Fruit fly (Drosophila melanogaster) whole organism, adult: Measurements from ENCODE around the gene TfIIS.

Source experiments
- CG11617 ChIP-seq: fragments of 200-800 bp; sonication (Bioruptor generic); optimal IDR thresholded peaks from 2 replicates; lab custom pipeline; 2017; ENCODE audit warnings: mild to moderate bottlenecking, missing biosample characterization, missing genetic modification reagents, missing genetic modification characterization
- CG12768 ChIP-seq: fragments of 200-800 bp; sonication (Bioruptor generic); optimal IDR thresholded peaks from 2 replicates; lab custom pipeline; 2017; ENCODE audit warnings: missing biosample characterization, missing genetic modification characterization, mild to moderate bottlenecking, moderate library complexity, missing genetic modification reagents
- CG14711 ChIP-seq: fragments of 200-800 bp; sonication (Bioruptor generic); optimal IDR thresholded peaks from 2 replicates; lab custom pipeline; 2018; ENCODE audit warnings: missing biosample characterization, mild to moderate bottlenecking, missing genetic modification characterization, moderate library complexity
- CG1620 ChIP-seq: fragments of 200-800 bp; sonication (Bioruptor generic); optimal IDR thresholded peaks from 2 replicates; lab custom pipeline; 2016; ENCODE audit warnings: missing biosample characterization, missing genetic modification characterization
- CG33017 ChIP-seq: fragments of 200-800 bp; sonication (Bioruptor generic); optimal IDR thresholded peaks from 2 replicates; lab custom pipeline; 2018; ENCODE audit warnings: missing biosample characterization, mild to moderate bottlenecking, missing genetic modification characterization, moderate library complexity
- CG5204 ChIP-seq: fragments of 200-800 bp; sonication (Bioruptor generic); optimal IDR thresholded peaks from 2 replicates; lab custom pipeline; 2016; ENCODE audit warnings: missing biosample characterization, missing genetic modification characterization
- CG7045 ChIP-seq: fragments of 200-800 bp; sonication (Bioruptor generic); optimal IDR thresholded peaks from 2 replicates; lab custom pipeline; 2017; ENCODE audit warnings: missing biosample characterization, mild to moderate bottlenecking, missing genetic modification characterization
- CG7101 ChIP-seq: fragments of 200-800 bp; sonication (Bioruptor generic); optimal IDR thresholded peaks from 2 replicates; lab custom pipeline; 2018; ENCODE audit warnings: missing biosample characterization, mild to moderate bottlenecking, missing genetic modification characterization, moderate library complexity
- Clk ChIP-seq: fragments of 200-800 bp; sonication (Bioruptor generic); optimal IDR thresholded peaks from 2 replicates; lab custom pipeline; 2017; ENCODE audit warnings: missing biosample characterization, missing genetic modification characterization
- Crg-1 ChIP-seq: fragments of 200-800 bp; sonication (Bioruptor generic); optimal IDR thresholded peaks from 2 replicates; lab custom pipeline; 2016; ENCODE audit warnings: missing biosample characterization, missing genetic modification characterization
- Hr96 ChIP-seq: fragments of 200-800 bp; sonication (Bioruptor generic); optimal IDR thresholded peaks from 2 replicates; lab custom pipeline; 2016; ENCODE audit warnings: missing biosample characterization, missing genetic modification characterization
- Mnt ChIP-seq: fragments of 200-800 bp; sonication (Bioruptor generic); optimal IDR thresholded peaks from 2 replicates; lab custom pipeline; 2016; ENCODE audit warnings: missing biosample characterization, mild to moderate bottlenecking, missing genetic modification characterization
- bab1 ChIP-seq: fragments of 200-800 bp; sonication (Bioruptor generic); optimal IDR thresholded peaks from 3 replicates; lab custom pipeline; 2019; ENCODE audit warnings: missing biosample characterization, mild to moderate bottlenecking, missing genetic modification characterization, moderate library complexity
- cic ChIP-seq: fragments of 200-800 bp; sonication (Bioruptor generic); optimal IDR thresholded peaks from 2 replicates; lab custom pipeline; 2017; ENCODE audit warnings: missing biosample characterization, mild to moderate bottlenecking, missing genetic modification characterization, moderate library complexity
- cnc ChIP-seq, 2 experiments: fragments of >200 bp; optimal IDR thresholded peaks; 2 replicates each; lab custom pipeline; 2017
- kay ChIP-seq: fragments of 200-800 bp; sonication (Bioruptor generic); peaks from one replicate; lab custom pipeline; 2016; ENCODE audit warnings: missing biosample characterization, missing genetic modification characterization, borderline replicate concordance
- pad ChIP-seq: fragments of 200-800 bp; sonication (Bioruptor generic); optimal IDR thresholded peaks from 3 replicates; lab custom pipeline; 2017; ENCODE audit warnings: missing biosample characterization, missing genetic modification characterization, mild to moderate bottlenecking, moderate library complexity, missing genetic modification reagents
- tj ChIP-seq: fragments of 200-800 bp; sonication (Bioruptor generic); optimal IDR thresholded peaks from 3 replicates; lab custom pipeline; 2017; ENCODE audit warnings: missing biosample characterization, mild to moderate bottlenecking, missing genetic modification characterization, moderate library complexity
- toe ChIP-seq: fragments of 200-800 bp; sonication (Bioruptor generic); optimal IDR thresholded peaks from 2 replicates; lab custom pipeline; 2016; ENCODE audit warnings: missing biosample characterization, missing genetic modification characterization

The TfIIS gene

dm6 chr2L:15055105-15055504 is 5.5 kb downstream of the TfIIS start:
- TF ChIP-seq cic (no peak), kay (no peak), CG7101 (tag; lab: Kevin White, UChicago) (no peak), Hr96 (GFP tag; lab: Kevin White, UChicago) (no peak), CG1620 (GFP tag; lab: Kevin White, UChicago) (no peak), tj (no peak), bab1 (GFP tag; lab: Kevin White, UChicago) (no peak), CG7045 (GFP tag; lab: Kevin White, UChicago) (no peak), Crg-1 (GFP tag; lab: Kevin White, UChicago) (no peak)

dm6 chr2L:15052805-15053388 is 7.7 kb downstream of the TfIIS start:
- TF ChIP-seq cic (no peak), Mnt (GFP tag; lab: Kevin White, UChicago) (no peak), tj (no peak), kay (no peak)

dm6 chr2L:15043718-15044117 is 16.8 kb downstream of the TfIIS start:
- TF ChIP-seq Hr96 (GFP tag; lab: Kevin White, UChicago) (no peak), cic (no peak), CG11617 (GFP tag; lab: Kevin White, UChicago) (no peak), CG1620 (GFP tag; lab: Kevin White, UChicago) (no peak), CG33017 (tag; lab: Kevin White, UChicago) (no peak), cnc (optimal IDR thresholded peaks at IDR 0.05; lab: Kevin White, UChicago) (no peak), Crg-1 (GFP tag; lab: Kevin White, UChicago) (no peak), tj (no peak), pad (no peak), CG14711 (tag; lab: Kevin White, UChicago) (no peak), CG7101 (tag; lab: Kevin White, UChicago) (no peak), CG5204 (no peak), CG7045 (GFP tag; lab: Kevin White, UChicago) (no peak), bab1 (GFP tag; lab: Kevin White, UChicago) (no peak), toe (GFP tag; lab: Kevin White, UChicago) (no peak), kay (no peak)

- TF ChIP-seq CG7101 (tag; lab: Kevin White, UChicago): peak; percentile 45
- peak; percentile 47 for TF ChIP-seq Crg-1 (GFP tag; lab: Kevin White, UChicago)
- peak; percentile 54 for TF ChIP-seq pad
- no peak for TF ChIP-seq CG7045 (GFP tag; lab: Kevin White, UChicago)
- TF ChIP-seq cnc (optimal IDR thresholded peaks at IDR 0.05; lab: Kevin White, UChicago): no peak
- TF ChIP-seq Mnt (GFP tag; lab: Kevin White, UChicago): peak; percentile 18
- peak; percentile 15 for TF ChIP-seq CG12768
- peak; percentile 41 for TF ChIP-seq toe (GFP tag; lab: Kevin White, UChicago)
- no peak for TF ChIP-seq tj
- TF ChIP-seq CG33017 (tag; lab: Kevin White, UChicago): no peak
- TF ChIP-seq CG5204: peak; percentile 12
- TF ChIP-seq bab1 (GFP tag; lab: Kevin White, UChicago): peak; percentile 40
- TF ChIP-seq Hr96 (GFP tag; lab: Kevin White, UChicago): peak; percentile 61
- peak; percentile 36 for TF ChIP-seq CG14711 (tag; lab: Kevin White, UChicago)
- peak; percentile 56 for TF ChIP-seq CG1620 (GFP tag; lab: Kevin White, UChicago)
Observed at dm6 chr2L:15039309-15039772, 21.2 kb downstream of the TfIIS start.

- no peak for TF ChIP-seq CG5204
- peak; percentile 79 to 86 for TF ChIP-seq cnc (optimal IDR thresholded peaks at IDR 0.05; lab: Kevin White, UChicago)
- TF ChIP-seq tj: no peak
- TF ChIP-seq CG7045 (GFP tag; lab: Kevin White, UChicago): no peak
- no peak for TF ChIP-seq CG11617 (GFP tag; lab: Kevin White, UChicago)
- peak; percentile 38 for TF ChIP-seq kay
- no peak for TF ChIP-seq Crg-1 (GFP tag; lab: Kevin White, UChicago)
- TF ChIP-seq CG33017 (tag; lab: Kevin White, UChicago): no peak
- TF ChIP-seq bab1 (GFP tag; lab: Kevin White, UChicago): no peak
Observed at dm6 chr2L:15038339-15039308, 21.9 kb downstream of the TfIIS start, which contains the start of gene CIAPIN1. Gene CIAPIN1 (minus strand): TSS chr2L:15038861.

- no peak for TF ChIP-seq CG33017 (tag; lab: Kevin White, UChicago)
- no peak for TF ChIP-seq CG14711 (tag; lab: Kevin White, UChicago)
- TF ChIP-seq CG1620 (GFP tag; lab: Kevin White, UChicago): no peak
- no peak for TF ChIP-seq Clk (GFP tag; lab: Kevin White, UChicago)
- no peak for TF ChIP-seq cic
- TF ChIP-seq tj: no peak
- no peak for TF ChIP-seq Mnt (GFP tag; lab: Kevin White, UChicago)
- no peak for TF ChIP-seq kay
- TF ChIP-seq Crg-1 (GFP tag; lab: Kevin White, UChicago): no peak
Observed at dm6 chr2L:15035366-15035765, 25.2 kb downstream of the TfIIS start, which contains the start of gene yellow-c. Gene yellow-c (plus strand): TSS chr2L:15035394.
